Worm (Caenorhabditis elegans): ENCODE results near the gene ceh-87.
"Not testable (repeated sequence)": the region's sequence is repeated elsewhere in the genome, so short reads cannot be mapped to it uniquely, and the experiment has no call there.

ce11 chrII:2646756-2647155, 37.4 kb downstream of the ceh-87 start, which contains the start of gene F22E5.12:
- not testable (repeated sequence) for TF ChIP-seq tbx-11 (GFP tag; IDR thresholded peaks at IDR 0.05); ama-1 (optimal IDR thresholded peaks at IDR 0.05); tbx-37 (GFP tag; conservative IDR thresholded peaks at IDR 0.05); scrt-1 (GFP tag; IDR thresholded peaks at IDR 0.05); ceh-36 (tag; optimal IDR thresholded peaks at IDR 0.05); hnd-1 (tag; optimal IDR thresholded peaks at IDR 0.05); ceh-13 (GFP tag; optimal IDR thresholded peaks at IDR 0.05); hmg-4 (GFP tag; optimal IDR thresholded peaks at IDR 0.05); tra-4 (tag; optimal IDR thresholded peaks at IDR 0.05); pes-1 (GFP tag; IDR thresholded peaks at IDR 0.05); flt-1 (GFP tag; IDR thresholded peaks at IDR 0.05); F13C5.2 (tag; optimal IDR thresholded peaks at IDR 0.05); hmbx-1 (tag; optimal IDR thresholded peaks at IDR 0.05)
